3 fruit fly cellular contexts compared by ENCODE assay signal in the genomic region with DNA sequence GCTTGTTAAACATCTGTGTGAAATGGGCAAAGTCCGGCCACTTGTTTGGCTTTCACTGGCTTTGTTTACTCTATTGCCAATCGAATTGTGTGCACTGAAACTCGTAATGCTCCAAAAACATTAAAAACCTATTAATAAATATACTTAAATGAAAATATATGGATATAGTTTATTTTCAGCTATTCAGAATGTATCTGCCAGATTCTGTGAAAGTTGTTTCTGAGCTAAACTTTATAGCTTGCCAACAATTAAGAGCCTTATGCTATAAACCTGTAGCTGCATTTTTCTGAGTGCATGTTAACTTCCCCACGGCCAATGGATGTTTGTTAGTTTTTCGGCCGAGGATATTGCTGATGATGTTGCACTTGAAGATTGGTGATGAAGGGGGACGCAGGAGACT.
TF ChIP-seq lines count a peak whose summit lies in the region.

No protein-coding gene starts in this region.

- no peak for TF ChIP-seq CTCF in whole organism, embryonic (GFP tag; optimal IDR thresholded peaks at IDR 0.05; lab: Kevin White, UChicago)

TF ChIP-seq in whole organism, embryonic, 481 proteins besides CTCF, POLR2A, EP300 and RAD21 (continues in another document):
- TF ChIP-seq CG6791 (GFP tag; IDR thresholded peaks at IDR 0.05; lab: Robert Waterston, UW; ENCODE audit: partially characterized antibody) (no peak), Sox102F (GFP tag; optimal IDR thresholded peaks at IDR 0.05; lab: Kevin White, UChicago) (peak; percentile 44), D19B (GFP tag; optimal IDR thresholded peaks at IDR 0.05; lab: Kevin White, UChicago) (no peak), CG7987 (GFP tag; optimal IDR thresholded peaks at IDR 0.05; lab: Kevin White, UChicago) (no peak), ato (GFP tag; IDR thresholded peaks at IDR 0.05; lab: Robert Waterston, UW; ENCODE audit: partially characterized antibody) (no peak), sd (tag; optimal IDR thresholded peaks at IDR 0.05; lab: Kevin White, UChicago) (no peak), CG5180 (GFP tag; optimal IDR thresholded peaks at IDR 0.05; lab: Kevin White, UChicago) (no peak), bowl (GFP tag; IDR thresholded peaks at IDR 0.05; lab: Robert Waterston, UW) (no peak), CG4328 (GFP tag; optimal IDR thresholded peaks at IDR 0.05; lab: Kevin White, UChicago) (no peak), ab (GFP tag; optimal IDR thresholded peaks at IDR 0.05; lab: Kevin White, UChicago) (no peak), H15 (GFP tag; IDR thresholded peaks at IDR 0.05; lab: Robert Waterston, UW) (no peak), hb (GFP tag; IDR thresholded peaks at IDR 0.05; lab: Robert Waterston, UW; ENCODE audit: partially characterized antibody) (no peak), CG2678 (tag; optimal IDR thresholded peaks at IDR 0.05; lab: Kevin White, UChicago) (no peak), pita (GFP tag; optimal IDR thresholded peaks at IDR 0.05; lab: Kevin White, UChicago) (no peak), Trl (optimal IDR thresholded peaks at IDR 0.05; lab: Kevin White, UChicago) (no peak), Trl (GFP tag; optimal IDR thresholded peaks at IDR 0.05; lab: Kevin White, UChicago) (no peak), zf30C (GFP tag; optimal IDR thresholded peaks at IDR 0.05; lab: Kevin White, UChicago) (peak; percentile 1), repo (GFP tag; optimal IDR thresholded peaks at IDR 0.05; lab: Kevin White, UChicago) (no peak), bigmax (GFP tag; optimal IDR thresholded peaks at IDR 0.05; lab: Kevin White, UChicago) (no peak), CG10543 (GFP tag; optimal IDR thresholded peaks at IDR 0.05; lab: Kevin White, UChicago) (no peak), CG18262 (tag; optimal IDR thresholded peaks at IDR 0.05; lab: Kevin White, UChicago) (peak; percentile 18), CG10979 (tag; optimal IDR thresholded peaks at IDR 0.05; lab: Kevin White, UChicago) (peak; percentile 21), HLHmδ (GFP tag; optimal IDR thresholded peaks at IDR 0.05; lab: Kevin White, UChicago) (no peak), CG18599 (GFP tag; optimal IDR thresholded peaks at IDR 0.05; lab: Kevin White, UChicago) (no peak), CG33557 (GFP tag; optimal IDR thresholded peaks at IDR 0.05; lab: Kevin White, UChicago) (no peak), Atf3 (GFP tag; optimal IDR thresholded peaks at IDR 0.05; lab: Kevin White, UChicago) (no peak), CG12391 (tag; optimal IDR thresholded peaks at IDR 0.05; lab: Kevin White, UChicago) (peak; percentile 8), trh (GFP tag; optimal IDR thresholded peaks at IDR 0.05; lab: Kevin White, UChicago) (no peak), CG13296 (GFP tag; optimal IDR thresholded peaks at IDR 0.05; lab: Kevin White, UChicago) (no peak), CG10147 (GFP tag; optimal IDR thresholded peaks at IDR 0.05; lab: Kevin White, UChicago) (no peak)

TF ChIP-seq in whole organism, prepupa, 60 proteins besides CTCF, POLR2A, EP300 and RAD21:
- no peak for TF ChIP-seq CG6792 (GFP tag; optimal IDR thresholded peaks at IDR 0.05; lab: Kevin White, UChicago)
- peak; percentile 40 for TF ChIP-seq Eip78C (GFP tag; lab: Kevin White, UChicago)
- TF ChIP-seq eg (GFP tag; IDR thresholded peaks at IDR 0.05; lab: Robert Waterston, UW): peak; percentile 47; the same call in 1 of the 3 replicates
- TF ChIP-seq fkh (GFP tag; optimal IDR thresholded peaks at IDR 0.05; lab: Kevin White, UChicago): peak; percentile 2
- TF ChIP-seq CG6808 (GFP tag; optimal IDR thresholded peaks at IDR 0.05; lab: Kevin White, UChicago): no peak
- TF ChIP-seq CG4318 (GFP tag; optimal IDR thresholded peaks at IDR 0.05; lab: Kevin White, UChicago): peak; percentile 66
- TF ChIP-seq Smox (GFP tag; optimal IDR thresholded peaks at IDR 0.05; lab: Kevin White, UChicago): no peak
- peak; percentile 72 for TF ChIP-seq CG15336 (GFP tag; IDR thresholded peaks at IDR 0.05; lab: Robert Waterston, UW)
- no peak for TF ChIP-seq CG11294 (GFP tag; IDR thresholded peaks at IDR 0.05; lab: Robert Waterston, UW)
- peak; percentile 7 for TF ChIP-seq OdsH (GFP tag; optimal IDR thresholded peaks at IDR 0.05; lab: Kevin White, UChicago)
- TF ChIP-seq CG8119 (GFP tag; IDR thresholded peaks at IDR 0.05; lab: Robert Waterston, UW): peak; percentile 71
- TF ChIP-seq CG32006 (GFP tag; optimal IDR thresholded peaks at IDR 0.05; lab: Kevin White, UChicago): peak; percentile 83
- TF ChIP-seq svp (GFP tag; lab: Kevin White, UChicago): peak; percentile 28
- no peak for TF ChIP-seq Lpt (GFP tag; optimal IDR thresholded peaks at IDR 0.05; lab: Kevin White, UChicago)
- peak; percentile 34 for TF ChIP-seq CG6276 (GFP tag; optimal IDR thresholded peaks at IDR 0.05; lab: Kevin White, UChicago)
- peak; percentile 77 for TF ChIP-seq Hr4 (GFP tag; optimal IDR thresholded peaks at IDR 0.05; lab: Kevin White, UChicago)
- TF ChIP-seq dac (GFP tag; optimal IDR thresholded peaks at IDR 0.05; lab: Kevin White, UChicago): peak; percentile 49
- TF ChIP-seq Eip75B (GFP tag; optimal IDR thresholded peaks at IDR 0.05; lab: Kevin White, UChicago): no peak

TF ChIP-seq in whole organism, pupa, 21 proteins besides CTCF, POLR2A, EP300 and RAD21:
- 0 out of 3 replicates have a peak, but pooled peaks have one; percentile 48 for TF ChIP-seq CG4496 (GFP tag; IDR thresholded peaks at IDR 0.05; lab: Robert Waterston, UW)
- no peak for TF ChIP-seq CG10348 (GFP tag; IDR thresholded peaks at IDR 0.05; lab: Robert Waterston, UW)
- TF ChIP-seq CG8301 (tag; optimal IDR thresholded peaks at IDR 0.05; lab: Kevin White, UChicago): peak; percentile 58
- TF ChIP-seq fd96Ca (GFP tag; IDR thresholded peaks at IDR 0.05; lab: Robert Waterston, UW): no peak
- peak; percentile 44 for TF ChIP-seq CG14655 (GFP tag; optimal IDR thresholded peaks at IDR 0.05; lab: Kevin White, UChicago)
- TF ChIP-seq CG12605 (GFP tag; IDR thresholded peaks at IDR 0.05; lab: Robert Waterston, UW): no peak
